Fruit fly (Drosophila melanogaster) whole organism, embryonic: ENCODE data around the gene MAPk-Ak2.
A peak's percentile ranks its signal among the peaks of the same experiment; 100 is the strongest.

Experiments
- Abd-B ChIP-seq: fragments of 200-800 bp; sonication (Bioruptor generic); optimal IDR thresholded peaks from 2 replicates; lab custom pipeline; 2018; ENCODE audit warnings: missing biosample characterization, mild to moderate bottlenecking, missing genetic modification characterization, moderate library complexity
- BtbVII ChIP-seq: fragments of 200-800 bp; sonication (Bioruptor generic); optimal IDR thresholded peaks from 3 replicates; lab custom pipeline; 2017; ENCODE audit warnings: missing biosample characterization, mild to moderate bottlenecking, missing genetic modification characterization
- Bteb2 ChIP-seq: fragments of 200-800 bp; sonication (Bioruptor generic); optimal IDR thresholded peaks from 2 replicates; lab custom pipeline; 2016; ENCODE audit warnings: missing biosample characterization, missing genetic modification characterization
- CG10366 ChIP-seq: fragments of 200-800 bp; sonication (Bioruptor generic); IDR thresholded peaks from 2 replicates; pipeline ENCODE4 v1.3.6; 2022; ENCODE audit warnings: missing biosample characterization, missing genetic modification characterization
- CG10431 ChIP-seq: fragments of 200-800 bp; sonication (Bioruptor generic); optimal IDR thresholded peaks from 3 replicates; lab custom pipeline; 2018; ENCODE audit warnings: missing biosample characterization, mild to moderate bottlenecking, missing genetic modification characterization
- CG10959 ChIP-seq: fragments of 200-800 bp; sonication (Bioruptor generic); IDR thresholded peaks from 2 replicates; pipeline ENCODE4 v1.3.6; 2022; ENCODE audit warnings: missing biosample characterization, missing genetic modification characterization
- CG11398 ChIP-seq: fragments of 200-800 bp; sonication (Bioruptor generic); optimal IDR thresholded peaks from 2 replicates; lab custom pipeline; 2016; ENCODE audit warnings: missing biosample characterization, missing genetic modification characterization
- CG12155 ChIP-seq: fragments of 200-800 bp; sonication (Bioruptor generic); optimal IDR thresholded peaks from 3 replicates; lab custom pipeline; 2016; ENCODE audit warnings: missing biosample characterization, missing genetic modification characterization
- CG12769 ChIP-seq: fragments of 200-800 bp; sonication (Bioruptor generic); optimal IDR thresholded peaks from 2 replicates; lab custom pipeline; 2019; ENCODE audit warnings: missing biosample characterization, mild to moderate bottlenecking, missing genetic modification characterization, moderate library complexity
- CG13123 ChIP-seq: fragments of 200-800 bp; sonication (Bioruptor generic); optimal IDR thresholded peaks from 2 replicates; lab custom pipeline; 2016; ENCODE audit warnings: missing biosample characterization, missing genetic modification characterization
- CG13287 ChIP-seq: fragments of 200-800 bp; sonication (Bioruptor generic); IDR thresholded peaks from 2 replicates; pipeline ENCODE4 v1.3.6; 2022; ENCODE audit warnings: missing biosample characterization, missing genetic modification characterization; ENCODE audit not compliant: partially characterized antibody
- CG17568 ChIP-seq: fragments of 200-800 bp; sonication (Bioruptor generic); optimal IDR thresholded peaks from 2 replicates; lab custom pipeline; 2018; ENCODE audit warnings: missing biosample characterization, mild to moderate bottlenecking, missing genetic modification characterization, moderate library complexity
- CG30431 ChIP-seq: fragments of 200-800 bp; sonication (Bioruptor generic); optimal IDR thresholded peaks from 2 replicates; lab custom pipeline; 2017; ENCODE audit warnings: missing biosample characterization, missing genetic modification characterization
- CG3065 ChIP-seq: fragments of 200-800 bp; sonication (Bioruptor generic); optimal IDR thresholded peaks from 2 replicates; lab custom pipeline; 2016; ENCODE audit warnings: missing biosample characterization, missing genetic modification characterization
- CG31224 ChIP-seq: fragments of 200-800 bp; sonication (Bioruptor generic); IDR thresholded peaks from 2 replicates; pipeline ENCODE4 v1.3.6; 2022; ENCODE audit warnings: missing biosample characterization, missing genetic modification characterization
- CG34376 ChIP-seq: fragments of 200-800 bp; sonication (Bioruptor generic); optimal IDR thresholded peaks from 2 replicates; lab custom pipeline; 2018; ENCODE audit warnings: missing biosample characterization, mild to moderate bottlenecking, missing genetic modification characterization
- CG7928 ChIP-seq: fragments of 200-800 bp; sonication (Bioruptor generic); optimal IDR thresholded peaks from 2 replicates; lab custom pipeline; 2017; ENCODE audit warnings: missing biosample characterization, mild to moderate bottlenecking, missing genetic modification characterization
- CG8359 ChIP-seq: fragments of 200-800 bp; sonication (Bioruptor generic); optimal IDR thresholded peaks from 2 replicates; lab custom pipeline; 2017; ENCODE audit warnings: missing biosample characterization, mild to moderate bottlenecking, missing genetic modification characterization, borderline replicate concordance
- CG8388 ChIP-seq: fragments of 200-800 bp; sonication (Bioruptor generic); optimal IDR thresholded peaks from 2 replicates; lab custom pipeline; 2019; ENCODE audit warnings: missing biosample characterization, mild to moderate bottlenecking, missing genetic modification characterization, moderate library complexity
- Camta ChIP-seq: fragments of 200-800 bp; sonication (Bioruptor generic); optimal IDR thresholded peaks from 2 replicates; lab custom pipeline; 2016; ENCODE audit warnings: missing biosample characterization, missing genetic modification characterization
- Eip74EF ChIP-seq, 2 experiments: fragments of 200-800 bp in 1 of 2; fragments of >200 bp in 1 of 2; sonication (Bioruptor generic) in 1 of 2; optimal IDR thresholded peaks; 2 replicates each; lab custom pipeline; 2017 to 2019; ENCODE audit warnings: missing biosample characterization in 2 of 2, missing genetic modification characterization in 2 of 2, mild to moderate bottlenecking in 1 of 2, moderate library complexity in 1 of 2
- GATAe ChIP-seq: fragments of 200-800 bp; sonication (Bioruptor generic); conservative IDR thresholded peaks from 2 replicates; pipeline ENCODE4 v1.3.6; 2022; ENCODE audit warnings: missing biosample characterization, missing genetic modification characterization
- Gsc ChIP-seq: fragments of 200-800 bp; sonication (Bioruptor generic); IDR thresholded peaks from 2 replicates; pipeline ENCODE4 v1.3.6; 2022; ENCODE audit warnings: missing biosample characterization, missing genetic modification characterization
- HLH3B ChIP-seq: fragments of 200-800 bp; sonication (Bioruptor generic); IDR thresholded peaks from 2 replicates; pipeline ENCODE4 v1.3.6; 2022; ENCODE audit warnings: missing biosample characterization, missing genetic modification characterization
- HLHmδ ChIP-seq: fragments of 200-800 bp; sonication (Bioruptor generic); optimal IDR thresholded peaks from 2 replicates; lab custom pipeline; 2018; ENCODE audit warnings: missing biosample characterization, mild to moderate bottlenecking, missing genetic modification characterization, moderate library complexity
- Hand ChIP-seq: fragments of 200-800 bp; sonication (Bioruptor generic); optimal IDR thresholded peaks from 2 replicates; lab custom pipeline; 2017; ENCODE audit warnings: mild to moderate bottlenecking, missing biosample characterization, missing genetic modification reagents, missing genetic modification characterization
- HmgD ChIP-seq: fragments of 200-800 bp; sonication (Bioruptor generic); optimal IDR thresholded peaks from 3 replicates; lab custom pipeline; 2016; ENCODE audit warnings: missing biosample characterization, missing genetic modification characterization
- Hr51 ChIP-seq, 2 experiments: fragments of 200-800 bp; sonication (Bioruptor generic); optimal IDR thresholded peaks; 2 replicates in 1 of 2; 3 replicates in 1 of 2; lab custom pipeline; 2016 to 2018; ENCODE audit warnings: missing biosample characterization in 2 of 2, missing genetic modification characterization in 2 of 2, mild to moderate bottlenecking in 1 of 2, moderate library complexity in 1 of 2
- Hr78 ChIP-seq, 2 experiments: fragments of 200-800 bp in 1 of 2; fragments of >200 bp in 1 of 2; sonication (Bioruptor generic) in 1 of 2; optimal IDR thresholded peaks; 2 replicates each; lab custom pipeline; 2017 to 2019; ENCODE audit warnings: missing biosample characterization in 2 of 2, missing genetic modification characterization in 2 of 2, mild to moderate bottlenecking in 1 of 2, moderate library complexity in 1 of 2
- MTF-1 ChIP-seq: fragments of 200-800 bp; sonication (Bioruptor generic); optimal IDR thresholded peaks from 2 replicates; lab custom pipeline; 2018; ENCODE audit warnings: missing biosample characterization, mild to moderate bottlenecking, missing genetic modification characterization, borderline replicate concordance
- Mrtf ChIP-seq: fragments of 200-800 bp; sonication (Bioruptor generic); IDR thresholded peaks from 3 replicates; pipeline ENCODE4 v1.3.6; 2022; ENCODE audit warnings: missing biosample characterization, missing genetic modification characterization
- NK7.1 ChIP-seq: fragments of 200-800 bp; sonication (Bioruptor generic); optimal IDR thresholded peaks from 3 replicates; lab custom pipeline; 2016; ENCODE audit warnings: missing biosample characterization, missing genetic modification characterization
- Six4 ChIP-seq: fragments of 200-800 bp; sonication (Bioruptor generic); optimal IDR thresholded peaks from 2 replicates; lab custom pipeline; 2016; ENCODE audit warnings: missing biosample characterization, missing genetic modification characterization
- Sox100B ChIP-seq: fragments of 200-800 bp; sonication (Bioruptor generic); optimal IDR thresholded peaks from 3 replicates; lab custom pipeline; 2018; ENCODE audit warnings: missing biosample characterization, mild to moderate bottlenecking, missing genetic modification characterization
- Spps ChIP-seq: fragments of 200-800 bp; sonication (Bioruptor generic); optimal IDR thresholded peaks from 2 replicates; lab custom pipeline; 2018; ENCODE audit warnings: missing biosample characterization, mild to moderate bottlenecking, missing genetic modification characterization
- Sry-δ ChIP-seq: fragments of 200-800 bp; sonication (Bioruptor generic); optimal IDR thresholded peaks from 2 replicates; lab custom pipeline; 2016; ENCODE audit warnings: missing biosample characterization, missing genetic modification characterization
- ac ChIP-seq: fragments of 200-800 bp; sonication (Bioruptor generic); optimal IDR thresholded peaks from 3 replicates; lab custom pipeline; 2017; ENCODE audit warnings: missing biosample characterization, mild to moderate bottlenecking, missing genetic modification characterization
- ash1 ChIP-seq: fragments of 200-800 bp; sonication (Bioruptor generic); optimal IDR thresholded peaks from 2 replicates; lab custom pipeline; 2018; ENCODE audit warnings: missing biosample characterization, mild to moderate bottlenecking, missing genetic modification characterization
- dan ChIP-seq: fragments of 200-800 bp; sonication (Bioruptor generic); IDR thresholded peaks from 2 replicates; pipeline ENCODE4 v1.3.6; 2022; ENCODE audit warnings: missing biosample characterization, missing genetic modification characterization
- en ChIP-seq: fragments of 200-800 bp; sonication (Bioruptor generic); optimal IDR thresholded peaks from 2 replicates; lab custom pipeline; 2016; ENCODE audit warnings: missing biosample characterization, missing genetic modification characterization
- lab ChIP-seq: fragments of 200-800 bp; sonication (Bioruptor generic); optimal IDR thresholded peaks from 3 replicates; lab custom pipeline; 2017; ENCODE audit warnings: missing biosample characterization, missing genetic modification characterization, mild to moderate bottlenecking, moderate library complexity, missing genetic modification reagents
- otp ChIP-seq: fragments of 200-800 bp; sonication (Bioruptor generic); IDR thresholded peaks from 3 replicates; pipeline ENCODE4, ENCODE4 v1.3.6; 2022; ENCODE audit warnings: missing biosample characterization, missing genetic modification characterization
- ro ChIP-seq: fragments of 200-800 bp; sonication (Bioruptor generic); IDR thresholded peaks from 2 replicates; pipeline ENCODE4 v1.3.6; 2022; ENCODE audit warnings: missing biosample characterization, missing genetic modification characterization
- run ChIP-seq: fragments of 200-800 bp; sonication (Bioruptor generic); optimal IDR thresholded peaks from 3 replicates; lab custom pipeline; 2018; ENCODE audit warnings: missing biosample characterization, mild to moderate bottlenecking, missing genetic modification characterization
- sim ChIP-seq: fragments of 200-800 bp; sonication (Bioruptor generic); IDR thresholded peaks from 2 replicates; pipeline ENCODE4 v1.3.6; 2022; ENCODE audit warnings: missing biosample characterization, missing genetic modification characterization
- toy ChIP-seq: fragments of 200-800 bp; sonication (Bioruptor generic); IDR thresholded peaks from 2 replicates; pipeline ENCODE4 v1.3.6; 2022; ENCODE audit warnings: missing biosample characterization, missing genetic modification characterization
- wdn ChIP-seq: fragments of 200-800 bp; sonication (Bioruptor generic); IDR thresholded peaks from 2 replicates; pipeline ENCODE4 v1.3.6; 2022; ENCODE audit warnings: missing biosample characterization, missing genetic modification characterization
- zen2 ChIP-seq: fragments of 200-800 bp; sonication (Bioruptor generic); IDR thresholded peaks from 3 replicates; pipeline ENCODE4 v1.3.6; 2022; ENCODE audit warnings: missing biosample characterization, missing genetic modification characterization; ENCODE audit not compliant: partially characterized antibody
- zf30C ChIP-seq: fragments of 200-800 bp; sonication (Bioruptor generic); optimal IDR thresholded peaks from 3 replicates; lab custom pipeline; 2018; ENCODE audit warnings: missing biosample characterization, mild to moderate bottlenecking, missing genetic modification characterization

Gene MAPk-Ak2

dm6 chrX:5718476-5719012 is 45.5 kb downstream of the MAPk-Ak2 start (continued):
- TF ChIP-seq Abd-B (GFP tag; lab: Kevin White, UChicago) (no peak), Hr78 (GFP tag; optimal IDR thresholded peaks at IDR 0.05; lab: Kevin White, UChicago) (no peak), wdn (peak; percentile 69), HLH3B (GFP tag; lab: Robert Waterston, UW) (peak; percentile 50; the same call in 1 of the 2 replicates), GATAe (GFP tag; lab: Robert Waterston, UW) (peak; percentile 20; the same call in 1 of the 2 replicates), Camta (GFP tag; lab: Kevin White, UChicago) (no peak), en (GFP tag; lab: Kevin White, UChicago) (no peak), CG34376 (peak; percentile 53), zen2 (GFP tag; lab: Robert Waterston, UW) (no peak), Mrtf (GFP tag; lab: Robert Waterston, UW) (0 out of 3 replicates have a peak, but pooled peaks have one; percentile 57), otp (GFP tag; lab: Robert Waterston, UW) (peak; percentile 38; the same call in 1 of the 3 replicates), Gsc (GFP tag; lab: Robert Waterston, UW) (no peak), CG10431 (GFP tag; lab: Kevin White, UChicago) (no peak), CG13123 (no peak), sim (GFP tag; lab: Robert Waterston, UW) (no peak), CG3065 (GFP tag; lab: Kevin White, UChicago) (no peak), ac (GFP tag; lab: Kevin White, UChicago) (no peak), CG8388 (no peak), Bteb2 (GFP tag; lab: Kevin White, UChicago) (no peak), CG31224 (GFP tag; lab: Robert Waterston, UW) (peak; percentile 64), CG10959 (GFP tag; lab: Robert Waterston, UW) (0 out of 2 replicates have a peak, but pooled peaks have one; percentile 21), HLHmδ (GFP tag; lab: Kevin White, UChicago) (no peak), MTF-1 (no peak), CG17568 (GFP tag; lab: Kevin White, UChicago) (peak; percentile 52), Six4 (GFP tag; lab: Kevin White, UChicago) (no peak), zf30C (GFP tag; lab: Kevin White, UChicago) (no peak), HmgD (GFP tag; lab: Kevin White, UChicago) (no peak), Sry-δ (GFP tag; lab: Kevin White, UChicago) (no peak), lab (GFP tag; lab: Kevin White, UChicago) (peak; percentile 87), Hr51 (GFP tag; optimal IDR thresholded peaks at IDR 0.05; lab: Kevin White, UChicago) (peak in 1 of 2 experiments; percentile 53), toy (GFP tag; lab: Robert Waterston, UW) (0 out of 2 replicates have a peak, but pooled peaks have one; percentile 10), run (tag; lab: Kevin White, UChicago) (peak; percentile 1), ash1 (GFP tag; lab: Kevin White, UChicago) (no peak), Eip74EF (GFP tag; optimal IDR thresholded peaks at IDR 0.05; lab: Kevin White, UChicago) (no peak), Sox100B (no peak), CG7928 (GFP tag; lab: Kevin White, UChicago) (peak; percentile 12), CG11398 (no peak), CG13287 (no peak), BtbVII (peak; percentile 56), Spps (tag; lab: Kevin White, UChicago) (no peak), Hand (GFP tag; lab: Kevin White, UChicago) (peak; percentile 71), CG30431 (GFP tag; lab: Kevin White, UChicago) (no peak), ro (no peak), CG10366 (peak; percentile 66), CG12769 (peak; percentile 66), CG12155 (GFP tag; lab: Kevin White, UChicago) (peak; percentile 57), CG8359 (GFP tag; lab: Kevin White, UChicago) (no peak), dan (GFP tag; lab: Robert Waterston, UW) (no peak), NK7.1 (no peak)
